Worm (Caenorhabditis elegans) whole organism, midembryonic: Measurements from ENCODE around the gene F49F1.14.

Experiments
- cog-1 ChIP-seq: sonication (generic microtip); optimal IDR thresholded peaks from 2 replicates; lab custom pipeline; 2016; ENCODE audit warnings: missing genetic modification characterization, missing compliant biosample characterization
- flt-1 ChIP-seq: fragments of 200-800 bp; sonication (Bioruptor generic); IDR thresholded peaks from 2 replicates; pipeline ENCODE4 v1.3.6; 2022; ENCODE audit warnings: missing genetic modification characterization, missing compliant biosample characterization
- klf-2 ChIP-seq: fragments of 200-800 bp; sonication (Bioruptor generic); conservative IDR thresholded peaks from 2 replicates; pipeline ENCODE4 v1.3.6; 2022; ENCODE audit warnings: missing genetic modification reagents, missing genetic modification characterization, missing compliant biosample characterization
- med-1 ChIP-seq: sonication (generic microtip); optimal IDR thresholded peaks from 2 replicates; lab custom pipeline; 2017; ENCODE audit warnings: missing genetic modification characterization, mild to moderate bottlenecking, missing compliant biosample characterization, antibody characterized with exemption, missing genetic modification reagents; ENCODE audit not compliant: insufficient read depth
- ref-1 ChIP-seq: fragments of 200-800 bp; sonication (Bioruptor generic); conservative IDR thresholded peaks from 2 replicates; pipeline ENCODE4 v1.3.6; 2022; ENCODE audit warnings: missing genetic modification reagents, missing genetic modification characterization, missing compliant biosample characterization
- tab-1 ChIP-seq: fragments of 200-800 bp; sonication (Bioruptor generic); IDR thresholded peaks from 2 replicates; pipeline ENCODE4 v1.3.6; 2022; ENCODE audit warnings: missing genetic modification characterization, missing compliant biosample characterization
- ztf-29 ChIP-seq: fragments of 200-800 bp; sonication (Bioruptor generic); IDR thresholded peaks from 2 replicates; pipeline ENCODE4 v1.3.6; 2022; ENCODE audit warnings: missing genetic modification reagents, missing genetic modification characterization, missing compliant biosample characterization

DNA sequence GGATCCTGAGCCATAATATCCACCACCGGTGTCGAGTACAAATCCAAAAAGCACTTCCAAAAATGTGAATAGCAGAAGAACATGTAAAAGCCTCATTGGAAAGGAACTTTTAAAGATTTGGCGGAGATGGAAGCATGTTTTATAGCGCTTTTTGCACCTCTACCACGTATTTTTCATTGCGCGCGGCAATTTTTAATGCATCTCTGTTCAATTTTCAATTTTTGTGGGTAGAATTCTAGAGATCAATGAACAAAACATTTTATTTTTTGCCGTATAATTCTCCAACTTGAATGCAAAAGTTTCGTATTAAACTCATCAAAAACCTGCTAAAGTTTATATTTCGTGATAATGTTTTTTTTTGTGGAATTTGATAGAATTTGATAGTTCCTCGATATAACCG lies 25.2 kb upstream of the F49F1.14 start, which contains the start of gene F49F1.9:
- TF ChIP-seq med-1 (GFP tag; lab: Kevin White, UChicago) (no peak), tab-1 (no peak), klf-2 (no peak), ztf-29 (GFP tag; lab: Robert Waterston, UW) (no peak), ref-1 (GFP tag; lab: Robert Waterston, UW) (no peak), flt-1 (GFP tag; lab: Robert Waterston, UW) (no peak), cog-1 (tag; lab: Kevin White, UChicago) (no peak)
